Fruit fly (Drosophila melanogaster): ENCODE measurements around the gene mdu.

mdu gene

DNA sequence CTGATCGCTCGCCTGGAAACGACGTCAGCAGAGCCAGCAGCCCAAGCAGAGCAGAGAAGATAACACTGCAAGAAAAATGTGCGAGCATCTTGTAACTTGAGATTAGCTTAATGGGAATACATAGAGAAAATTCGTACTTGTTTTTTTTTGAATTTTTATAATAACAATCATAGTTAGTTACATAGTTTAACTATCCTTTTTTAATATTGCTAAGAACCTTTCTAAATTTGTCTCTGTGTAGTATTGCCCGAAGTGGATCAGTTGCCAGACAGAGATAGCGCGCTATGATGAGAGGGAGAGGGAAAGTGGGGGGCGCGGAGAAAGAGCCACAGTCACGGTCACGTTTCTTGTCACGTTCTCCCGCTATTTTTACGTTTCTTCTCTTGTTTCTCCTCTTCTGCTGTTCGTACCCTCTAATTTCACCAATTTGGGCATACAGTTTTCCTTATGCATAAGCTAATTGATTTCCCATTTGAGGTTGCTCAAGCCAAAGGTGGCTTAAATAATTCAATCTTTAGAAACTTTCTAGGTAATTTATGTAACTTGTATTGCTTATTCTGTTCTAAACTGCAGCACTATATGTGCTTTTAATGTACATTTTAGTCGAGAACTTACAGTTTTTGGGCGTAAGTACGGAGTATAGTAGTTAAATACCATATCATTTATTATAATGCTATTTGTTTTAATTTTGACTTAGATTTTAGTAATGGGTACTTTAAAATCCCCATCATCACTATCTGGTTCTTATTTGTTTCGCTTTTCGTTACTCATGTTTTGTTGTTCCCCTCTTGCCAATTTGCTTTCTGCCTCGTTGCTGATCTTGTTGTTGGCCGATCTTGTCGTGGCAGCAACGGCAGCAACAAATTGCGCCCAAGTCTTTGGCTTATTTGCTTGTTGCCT, 14.0 kb downstream of the mdu start (continued):
- TF ChIP-seq Eip93F (GFP tag; optimal IDR thresholded peaks at IDR 0.05), result peak; percentile 72
- TF ChIP-seq pdm3 (GFP tag; optimal IDR thresholded peaks at IDR 0.05), result peak; percentile 91
- TF ChIP-seq CG10631 (GFP tag; optimal IDR thresholded peaks at IDR 0.05), result peak; percentile 93
- peak; percentile 86 for TF ChIP-seq CG8319 (GFP tag; optimal IDR thresholded peaks at IDR 0.05)
- peak; percentile 86 for TF ChIP-seq CG32006 (GFP tag; optimal IDR thresholded peaks at IDR 0.05)
- peak; percentile 91 for TF ChIP-seq achi (GFP tag; optimal IDR thresholded peaks at IDR 0.05)
- TF ChIP-seq Lpt (GFP tag; optimal IDR thresholded peaks at IDR 0.05), result peak; percentile 85
- peak; percentile 94 for TF ChIP-seq cyc (GFP tag; optimal IDR thresholded peaks at IDR 0.05)
- TF ChIP-seq CG34406 (GFP tag; optimal IDR thresholded peaks at IDR 0.05), result peak; percentile 89
- TF ChIP-seq CG11294 (GFP tag; IDR thresholded peaks at IDR 0.05), result peak; percentile 80
- TF ChIP-seq Hr4 (GFP tag; optimal IDR thresholded peaks at IDR 0.05), result peak; percentile 80
- peak; percentile 93 for TF ChIP-seq Smox (GFP tag; optimal IDR thresholded peaks at IDR 0.05)
- TF ChIP-seq fd85E (GFP tag; optimal IDR thresholded peaks at IDR 0.05), result peak; percentile 70
- TF ChIP-seq ss (GFP tag; optimal IDR thresholded peaks at IDR 0.05), result peak; percentile 83 to 88

DNA sequence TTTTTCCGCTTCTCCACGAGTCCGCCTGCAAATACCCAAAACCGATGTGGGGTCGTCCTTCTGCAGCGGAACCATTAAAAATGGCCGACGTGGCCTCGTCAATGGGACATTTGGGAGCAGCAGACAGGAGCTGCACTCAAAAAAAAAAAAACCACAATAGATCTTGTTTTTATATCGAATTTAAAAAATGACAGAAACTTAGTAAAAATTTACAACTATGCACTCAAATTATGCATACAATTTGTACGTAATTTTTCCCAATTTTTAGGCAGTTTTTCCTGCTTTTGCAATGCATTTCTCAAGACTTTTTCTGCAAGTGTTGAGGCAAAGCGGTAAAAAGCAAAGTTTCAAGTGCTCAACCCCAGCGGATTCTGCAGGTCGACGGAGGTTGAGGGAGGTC, 36.6 kb downstream of the mdu start:
- TF ChIP-seq CG34406 (GFP tag; optimal IDR thresholded peaks at IDR 0.05), result no peak
- no peak for TF ChIP-seq lz (GFP tag; optimal IDR thresholded peaks at IDR 0.05)
- TF ChIP-seq CG16779 (tag; optimal IDR thresholded peaks at IDR 0.05), result no peak
- TF ChIP-seq CG11294 (GFP tag; IDR thresholded peaks at IDR 0.05), result no peak
- no peak for TF ChIP-seq CG6808 (GFP tag; optimal IDR thresholded peaks at IDR 0.05)
- TF ChIP-seq Smox (GFP tag; optimal IDR thresholded peaks at IDR 0.05), result peak; percentile 41
- TF ChIP-seq dac (GFP tag; optimal IDR thresholded peaks at IDR 0.05), result no peak
- no peak for TF ChIP-seq acj6 (GFP tag; optimal IDR thresholded peaks at IDR 0.05)
- peak; percentile 22 for TF ChIP-seq pdm3 (GFP tag; optimal IDR thresholded peaks at IDR 0.05)
- TF ChIP-seq spab (GFP tag; optimal IDR thresholded peaks at IDR 0.05), result no peak
- peak; percentile 38 for TF ChIP-seq Met (GFP tag; optimal IDR thresholded peaks at IDR 0.05)
- peak; percentile 34 for TF ChIP-seq Hr39 (GFP tag; optimal IDR thresholded peaks at IDR 0.05)
- TF ChIP-seq Hr38 (GFP tag; optimal IDR thresholded peaks at IDR 0.05), result no peak
- TF ChIP-seq Eip78C (GFP tag), result peak; percentile 72
- no peak for TF ChIP-seq Hr4 (GFP tag; optimal IDR thresholded peaks at IDR 0.05)
- no peak for TF ChIP-seq net (GFP tag; optimal IDR thresholded peaks at IDR 0.05)
- TF ChIP-seq Blimp-1 (GFP tag; optimal IDR thresholded peaks at IDR 0.05), result no peak
- TF ChIP-seq salr (GFP tag; optimal IDR thresholded peaks at IDR 0.05), result no peak
- peak; percentile 46 for TF ChIP-seq esn (GFP tag; optimal IDR thresholded peaks at IDR 0.05)
- peak; percentile 19 for TF ChIP-seq CG6792 (GFP tag; optimal IDR thresholded peaks at IDR 0.05)
- no peak for TF ChIP-seq CG32006 (GFP tag; optimal IDR thresholded peaks at IDR 0.05)
- TF ChIP-seq CG10669 (GFP tag; optimal IDR thresholded peaks at IDR 0.05), result peak; percentile 24
- no peak for TF ChIP-seq CG11762 (GFP tag; optimal IDR thresholded peaks at IDR 0.05; ENCODE audit: insufficient read depth)
- no peak for TF ChIP-seq fd85E (GFP tag; optimal IDR thresholded peaks at IDR 0.05)
- peak; percentile 21 for TF ChIP-seq cyc (GFP tag; optimal IDR thresholded peaks at IDR 0.05)
- TF ChIP-seq Eip93F (GFP tag; optimal IDR thresholded peaks at IDR 0.05), result no peak
- peak; percentile 60 for TF ChIP-seq svp (GFP tag)
- TF ChIP-seq CG6276 (GFP tag; optimal IDR thresholded peaks at IDR 0.05), result no peak
- peak; percentile 4 for TF ChIP-seq Sox102F (GFP tag; optimal IDR thresholded peaks at IDR 0.05)
- TF ChIP-seq CG6163 (GFP tag; IDR thresholded peaks at IDR 0.05), result no peak
- no peak for TF ChIP-seq CG7368 (GFP tag; optimal IDR thresholded peaks at IDR 0.05)
- TF ChIP-seq Ets96B (tag; optimal IDR thresholded peaks at IDR 0.05), result peak; percentile 12
- TF ChIP-seq Eip75B (GFP tag; optimal IDR thresholded peaks at IDR 0.05), result peak; percentile 22
- peak; percentile 19 for TF ChIP-seq CG3919 (GFP tag; optimal IDR thresholded peaks at IDR 0.05)
- no peak for TF ChIP-seq CG8119 (GFP tag; IDR thresholded peaks at IDR 0.05)
- TF ChIP-seq Gug (GFP tag; IDR thresholded peaks at IDR 0.05), result no peak
- no peak for TF ChIP-seq CG3032 (tag; optimal IDR thresholded peaks at IDR 0.05)
- TF ChIP-seq CG31627 (GFP tag; optimal IDR thresholded peaks at IDR 0.05), result peak; percentile 37
- no peak for TF ChIP-seq fkh (GFP tag; optimal IDR thresholded peaks at IDR 0.05)
- TF ChIP-seq CG9139 (GFP tag; optimal IDR thresholded peaks at IDR 0.05), result no peak
- no peak for TF ChIP-seq achi (GFP tag; optimal IDR thresholded peaks at IDR 0.05)
- TF ChIP-seq dsx (GFP tag; optimal IDR thresholded peaks at IDR 0.05; ENCODE audit: poor library complexity, severe bottlenecking), result no peak
- no peak for TF ChIP-seq Sox14 (GFP tag; optimal IDR thresholded peaks at IDR 0.05)
